Fruit fly (Drosophila melanogaster): ENCODE results near the gene Ca-beta.

The Ca-beta gene

dm6 chr2L:11203494-11204010, at the start of gene Ca-beta:
Gene Ca-beta, minus strand, starts transcription at chr2L:11203544.
- TF ChIP-seq CG14655 (GFP tag; optimal IDR thresholded peaks at IDR 0.05) (peak; percentile 21), Pif1A (GFP tag; optimal IDR thresholded peaks at IDR 0.05) (peak; percentile 32), rn (GFP tag; IDR thresholded peaks at IDR 0.05) (no peak), CG15710 (tag; optimal IDR thresholded peaks at IDR 0.05) (no peak), CG10348 (GFP tag; IDR thresholded peaks at IDR 0.05) (no peak), CG32121 (GFP tag; IDR thresholded peaks at IDR 0.05) (0 out of 2 replicates have a peak, but pooled peaks have one; percentile 27), CG12605 (GFP tag; IDR thresholded peaks at IDR 0.05) (0 out of 2 replicates have a peak, but pooled peaks have one; percentile 15), fd96Ca (GFP tag; IDR thresholded peaks at IDR 0.05) (peak; percentile 48; the same call in 1 of the 3 replicates), CG8159 (tag; optimal IDR thresholded peaks at IDR 0.05) (no peak), Ets98B (GFP tag; IDR thresholded peaks at IDR 0.05) (peak; percentile 18; the same call in 1 of the 2 replicates)

- no peak for TF ChIP-seq CG8159 (tag; optimal IDR thresholded peaks at IDR 0.05)
- no peak for TF ChIP-seq CG10348 (GFP tag; IDR thresholded peaks at IDR 0.05)
- TF ChIP-seq CG9948 (tag; optimal IDR thresholded peaks at IDR 0.05), result no peak
- TF ChIP-seq gl (tag; optimal IDR thresholded peaks at IDR 0.05), result no peak
- TF ChIP-seq Snoo (tag; optimal IDR thresholded peaks at IDR 0.05), result no peak
- no peak for TF ChIP-seq fd96Ca (GFP tag; IDR thresholded peaks at IDR 0.05)
- TF ChIP-seq Pif1B (GFP tag; optimal IDR thresholded peaks at IDR 0.05), result no peak
- no peak for TF ChIP-seq EcR (GFP tag; optimal IDR thresholded peaks at IDR 0.05)
- no peak for TF ChIP-seq CG13204 (GFP tag; optimal IDR thresholded peaks at IDR 0.05)
- no peak for TF ChIP-seq CG32121 (GFP tag; IDR thresholded peaks at IDR 0.05)
- no peak for TF ChIP-seq Ets98B (GFP tag; IDR thresholded peaks at IDR 0.05)
- no peak for TF ChIP-seq Pif1A (GFP tag; optimal IDR thresholded peaks at IDR 0.05)
- TF ChIP-seq CG8301 (tag; optimal IDR thresholded peaks at IDR 0.05), result no peak
- no peak for TF ChIP-seq CG17806 (tag; optimal IDR thresholded peaks at IDR 0.05)
- TF ChIP-seq CG14655 (GFP tag; optimal IDR thresholded peaks at IDR 0.05), result no peak
- TF ChIP-seq CG15710 (tag; optimal IDR thresholded peaks at IDR 0.05), result no peak
- TF ChIP-seq rn (GFP tag; IDR thresholded peaks at IDR 0.05), result no peak
- TF ChIP-seq CG12605 (GFP tag; IDR thresholded peaks at IDR 0.05), result no peak
- no peak for TF ChIP-seq D1 (tag; optimal IDR thresholded peaks at IDR 0.05)
- TF ChIP-seq CG34367 (tag; optimal IDR thresholded peaks at IDR 0.05), result no peak
These were observed 47.8 kb upstream of the Ca-beta start for dm6 chr2L:11251181-11251580.

dm6 chr2L:11249376-11249775, 46.0 kb upstream of the Ca-beta start:
- TF ChIP-seq Ets98B (GFP tag; IDR thresholded peaks at IDR 0.05), result no peak
- TF ChIP-seq EcR (GFP tag; optimal IDR thresholded peaks at IDR 0.05), result no peak
- TF ChIP-seq CG8301 (tag; optimal IDR thresholded peaks at IDR 0.05), result no peak
- TF ChIP-seq CG13204 (GFP tag; optimal IDR thresholded peaks at IDR 0.05), result no peak
- no peak for TF ChIP-seq CG32121 (GFP tag; IDR thresholded peaks at IDR 0.05)
- no peak for TF ChIP-seq D1 (tag; optimal IDR thresholded peaks at IDR 0.05)

dm6 chr2L:11247730-11248129, 44.4 kb upstream of the Ca-beta start:
- TF ChIP-seq D1 (tag; optimal IDR thresholded peaks at IDR 0.05) (no peak), CG12605 (GFP tag; IDR thresholded peaks at IDR 0.05) (no peak), CG32121 (GFP tag; IDR thresholded peaks at IDR 0.05) (no peak), gl (tag; optimal IDR thresholded peaks at IDR 0.05) (no peak), Snoo (tag; optimal IDR thresholded peaks at IDR 0.05) (no peak), CG13204 (GFP tag; optimal IDR thresholded peaks at IDR 0.05) (no peak), fd96Ca (GFP tag; IDR thresholded peaks at IDR 0.05) (no peak), Ets98B (GFP tag; IDR thresholded peaks at IDR 0.05) (no peak), Pif1B (GFP tag; optimal IDR thresholded peaks at IDR 0.05) (no peak), CG10348 (GFP tag; IDR thresholded peaks at IDR 0.05) (no peak)

dm6 chr2L:11243912-11244311, 40.6 kb upstream of the Ca-beta start:
- TF ChIP-seq rn (GFP tag; IDR thresholded peaks at IDR 0.05), result no peak
- no peak for TF ChIP-seq CG34367 (tag; optimal IDR thresholded peaks at IDR 0.05)
- no peak for TF ChIP-seq CG15710 (tag; optimal IDR thresholded peaks at IDR 0.05)
- TF ChIP-seq CG12605 (GFP tag; IDR thresholded peaks at IDR 0.05), result no peak
- no peak for TF ChIP-seq CG9948 (tag; optimal IDR thresholded peaks at IDR 0.05)
- TF ChIP-seq Ets98B (GFP tag; IDR thresholded peaks at IDR 0.05), result no peak
- TF ChIP-seq fd96Ca (GFP tag; IDR thresholded peaks at IDR 0.05), result no peak
- no peak for TF ChIP-seq Snoo (tag; optimal IDR thresholded peaks at IDR 0.05)
- TF ChIP-seq Pif1A (GFP tag; optimal IDR thresholded peaks at IDR 0.05), result no peak
- TF ChIP-seq CG8159 (tag; optimal IDR thresholded peaks at IDR 0.05), result no peak
- TF ChIP-seq gl (tag; optimal IDR thresholded peaks at IDR 0.05), result no peak
- TF ChIP-seq CG14655 (GFP tag; optimal IDR thresholded peaks at IDR 0.05), result no peak
- TF ChIP-seq EcR (GFP tag; optimal IDR thresholded peaks at IDR 0.05), result no peak
- TF ChIP-seq CG10348 (GFP tag; IDR thresholded peaks at IDR 0.05), result no peak
- TF ChIP-seq CG4496 (GFP tag; IDR thresholded peaks at IDR 0.05), result no peak
- no peak for TF ChIP-seq Pif1B (GFP tag; optimal IDR thresholded peaks at IDR 0.05)
- no peak for TF ChIP-seq CG13204 (GFP tag; optimal IDR thresholded peaks at IDR 0.05)

- no peak for TF ChIP-seq Pif1B (GFP tag; optimal IDR thresholded peaks at IDR 0.05)
- no peak for TF ChIP-seq CG15710 (tag; optimal IDR thresholded peaks at IDR 0.05)
- no peak for TF ChIP-seq EcR (GFP tag; optimal IDR thresholded peaks at IDR 0.05)
- TF ChIP-seq CG14655 (GFP tag; optimal IDR thresholded peaks at IDR 0.05), result no peak
- TF ChIP-seq CG9948 (tag; optimal IDR thresholded peaks at IDR 0.05), result no peak
- TF ChIP-seq fd96Ca (GFP tag; IDR thresholded peaks at IDR 0.05), result no peak
- no peak for TF ChIP-seq CG34367 (tag; optimal IDR thresholded peaks at IDR 0.05)
- TF ChIP-seq Snoo (tag; optimal IDR thresholded peaks at IDR 0.05), result no peak
- no peak for TF ChIP-seq gl (tag; optimal IDR thresholded peaks at IDR 0.05)
- no peak for TF ChIP-seq CG12605 (GFP tag; IDR thresholded peaks at IDR 0.05)
These were observed 33.0 kb upstream of the Ca-beta start for dm6 chr2L:11236364-11236763.
